Fruit fly (Drosophila melanogaster) whole organism, embryonic: ENCODE results near the gene CG5937.

Source experiments
- Bdp1 ChIP-seq: fragments of 200-800 bp; sonication (Bioruptor generic); optimal IDR thresholded peaks from 3 replicates; lab custom pipeline; 2016; ENCODE audit warnings: missing biosample characterization, missing genetic modification characterization
- C15 ChIP-seq: fragments of 200-800 bp; sonication (Bioruptor generic); IDR thresholded peaks from 3 replicates; pipeline ENCODE4 v1.3.6; 2022; ENCODE audit warnings: missing biosample characterization, missing genetic modification characterization
- CG10209 ChIP-seq: fragments of 200-800 bp; sonication (Bioruptor generic); optimal IDR thresholded peaks from 3 replicates; lab custom pipeline; 2017; ENCODE audit warnings: missing biosample characterization, mild to moderate bottlenecking, missing genetic modification characterization, missing genetic modification reagents
- CG17359 ChIP-seq: fragments of 200-800 bp; sonication (Bioruptor generic); optimal IDR thresholded peaks from 3 replicates; lab custom pipeline; 2018; ENCODE audit warnings: missing biosample characterization, mild to moderate bottlenecking, missing genetic modification characterization, moderate library complexity
- CG18011 ChIP-seq: fragments of 200-800 bp; sonication (Bioruptor generic); optimal IDR thresholded peaks from 2 replicates; lab custom pipeline; 2017; ENCODE audit warnings: missing biosample characterization, missing genetic modification characterization, mild to moderate bottlenecking, moderate library complexity, missing genotype
- CG18476 ChIP-seq: fragments of 200-800 bp; sonication (Bioruptor generic); optimal IDR thresholded peaks from 2 replicates; lab custom pipeline; 2016; ENCODE audit warnings: missing biosample characterization, mild to moderate bottlenecking, missing genetic modification characterization
- CG18619 ChIP-seq: fragments of 200-800 bp; sonication (Bioruptor generic); optimal IDR thresholded peaks from 3 replicates; lab custom pipeline; 2017; ENCODE audit warnings: missing biosample characterization, mild to moderate bottlenecking, missing genetic modification characterization
- CG2116 ChIP-seq: fragments of 200-800 bp; sonication (Bioruptor generic); optimal IDR thresholded peaks from 3 replicates; lab custom pipeline; 2018; ENCODE audit warnings: missing biosample characterization, mild to moderate bottlenecking, missing genetic modification characterization
- CG2875 ChIP-seq: fragments of 200-800 bp; sonication (Bioruptor generic); optimal IDR thresholded peaks from 2 replicates; lab custom pipeline; 2017; ENCODE audit warnings: missing biosample characterization, mild to moderate bottlenecking, missing genetic modification characterization, missing genetic modification reagents
- CG30431 ChIP-seq: fragments of 200-800 bp; sonication (Bioruptor generic); optimal IDR thresholded peaks from 2 replicates; lab custom pipeline; 2017; ENCODE audit warnings: missing biosample characterization, missing genetic modification characterization
- CG3163 ChIP-seq: fragments of 200-800 bp; sonication (Bioruptor generic); optimal IDR thresholded peaks from 3 replicates; lab custom pipeline; 2016; ENCODE audit warnings: missing biosample characterization, missing genetic modification characterization
- CG3281 ChIP-seq: fragments of 200-800 bp; sonication (Bioruptor generic); optimal IDR thresholded peaks from 3 replicates; lab custom pipeline; 2017; ENCODE audit warnings: missing biosample characterization, mild to moderate bottlenecking, missing genetic modification characterization
- CG3838 ChIP-seq: fragments of 200-800 bp; sonication (Bioruptor generic); optimal IDR thresholded peaks from 3 replicates; lab custom pipeline; 2016; ENCODE audit warnings: missing biosample characterization, missing genetic modification characterization
- CG6254 ChIP-seq: fragments of 200-800 bp; sonication (Bioruptor generic); optimal IDR thresholded peaks from 3 replicates; lab custom pipeline; 2017; ENCODE audit warnings: mild to moderate bottlenecking, missing biosample characterization, missing genetic modification reagents, missing genetic modification characterization
- CG8281 ChIP-seq: fragments of 200-800 bp; sonication (Bioruptor generic); optimal IDR thresholded peaks from 2 replicates; lab custom pipeline; 2018; ENCODE audit warnings: missing biosample characterization, mild to moderate bottlenecking, missing genetic modification characterization, moderate library complexity
- CG8924 ChIP-seq: fragments of 200-800 bp; optimal IDR thresholded peaks from 3 replicates; lab custom pipeline; 2019; ENCODE audit warnings: missing biosample characterization, mild to moderate bottlenecking, missing genetic modification characterization, moderate library complexity
- Dp ChIP-seq: fragments of 200-800 bp; sonication (Bioruptor generic); optimal IDR thresholded peaks from 2 replicates; lab custom pipeline; 2018; ENCODE audit warnings: missing biosample characterization, mild to moderate bottlenecking, missing genetic modification characterization, moderate library complexity
- ERR ChIP-seq: fragments of 200-800 bp; sonication (Bioruptor generic); optimal IDR thresholded peaks from 2 replicates; lab custom pipeline; 2016; ENCODE audit warnings: missing biosample characterization, missing genetic modification characterization
- HHEX ChIP-seq: fragments of 200-800 bp; sonication (Bioruptor generic); optimal IDR thresholded peaks from 3 replicates; lab custom pipeline; 2017; ENCODE audit warnings: missing biosample characterization, mild to moderate bottlenecking, missing genetic modification characterization, missing genetic modification reagents
- NK7.1 ChIP-seq: fragments of 200-800 bp; sonication (Bioruptor generic); optimal IDR thresholded peaks from 3 replicates; lab custom pipeline; 2016; ENCODE audit warnings: missing biosample characterization, missing genetic modification characterization
- Neu2 ChIP-seq: fragments of 200-800 bp; sonication (Bioruptor generic); optimal IDR thresholded peaks from 3 replicates; lab custom pipeline; 2016; ENCODE audit warnings: missing biosample characterization, missing genetic modification characterization, borderline replicate concordance
- TFAM ChIP-seq: fragments of 200-800 bp; sonication (Bioruptor generic); optimal IDR thresholded peaks from 2 replicates; lab custom pipeline; 2017; ENCODE audit warnings: missing biosample characterization, missing genetic modification characterization, inconsistent platforms
- Xbp1 ChIP-seq: fragments of 200-800 bp; sonication (Bioruptor generic); optimal IDR thresholded peaks from 3 replicates; lab custom pipeline; 2016; ENCODE audit warnings: missing biosample characterization, mild to moderate bottlenecking, missing genetic modification characterization
- Xrp1 ChIP-seq: fragments of 200-800 bp; sonication (Bioruptor generic); IDR thresholded peaks from 2 replicates; pipeline ENCODE4 v1.3.6; 2022; ENCODE audit warnings: missing biosample characterization, missing genetic modification characterization
- YL-1 ChIP-seq: fragments of 200-800 bp; sonication (Bioruptor generic); optimal IDR thresholded peaks from 3 replicates; lab custom pipeline; 2017; ENCODE audit warnings: missing biosample characterization, mild to moderate bottlenecking, missing genetic modification characterization
- abd-A ChIP-seq: fragments of 200-800 bp; sonication (Bioruptor generic); optimal IDR thresholded peaks from 3 replicates; lab custom pipeline; 2019; ENCODE audit warnings: missing biosample characterization, mild to moderate bottlenecking, missing genetic modification characterization, moderate library complexity
- ash1 ChIP-seq: fragments of 200-800 bp; sonication (Bioruptor generic); optimal IDR thresholded peaks from 2 replicates; lab custom pipeline; 2018; ENCODE audit warnings: missing biosample characterization, mild to moderate bottlenecking, missing genetic modification characterization
- az2 ChIP-seq: fragments of 200-800 bp; sonication (Bioruptor generic); optimal IDR thresholded peaks from 3 replicates; lab custom pipeline; 2016; ENCODE audit warnings: missing biosample characterization, missing genetic modification characterization
- cg ChIP-seq: fragments of 200-800 bp; sonication (Bioruptor generic); optimal IDR thresholded peaks from 3 replicates; lab custom pipeline; 2019; ENCODE audit warnings: missing biosample characterization, mild to moderate bottlenecking, missing genetic modification characterization, moderate library complexity
- da ChIP-seq: fragments of 200-800 bp; sonication (Bioruptor generic); optimal IDR thresholded peaks from 2 replicates; lab custom pipeline; 2016; ENCODE audit warnings: missing biosample characterization, missing genetic modification characterization
- danr ChIP-seq: fragments of 200-800 bp; sonication (Bioruptor generic); IDR thresholded peaks from 2 replicates; pipeline ENCODE4 v1.3.6; 2022; ENCODE audit warnings: missing biosample characterization, missing genetic modification characterization
- dimm ChIP-seq: fragments of 200-800 bp; sonication (Bioruptor generic); IDR thresholded peaks from 2 replicates; pipeline ENCODE4 v1.3.6; 2022; ENCODE audit warnings: missing biosample characterization, missing genetic modification characterization
- dysf ChIP-seq: fragments of 200-800 bp; sonication (Bioruptor generic); IDR thresholded peaks from 3 replicates; pipeline ENCODE4 v1.3.6; 2022; ENCODE audit warnings: missing biosample characterization, missing genetic modification characterization
- gcm2 ChIP-seq: fragments of 200-800 bp; sonication (Bioruptor generic); optimal IDR thresholded peaks from 2 replicates; lab custom pipeline; 2016; ENCODE audit warnings: missing biosample characterization, missing genetic modification characterization
- her ChIP-seq: fragments of 200-800 bp; sonication (Bioruptor generic); optimal IDR thresholded peaks from 2 replicates; lab custom pipeline; 2016; ENCODE audit warnings: missing biosample characterization, missing genetic modification characterization
- hth ChIP-seq: fragments of >200 bp; optimal IDR thresholded peaks from 2 replicates; lab custom pipeline; 2017; ENCODE audit warnings: inconsistent platforms
- kah ChIP-seq: fragments of 200-800 bp; sonication (Bioruptor generic); optimal IDR thresholded peaks from 2 replicates; lab custom pipeline; 2018; ENCODE audit warnings: missing biosample characterization, mild to moderate bottlenecking, missing genetic modification characterization
- klu ChIP-seq: fragments of 200-800 bp; sonication (Bioruptor generic); IDR thresholded peaks from 2 replicates; pipeline ENCODE4 v1.3.6; 2022; ENCODE audit warnings: missing biosample characterization, missing genetic modification characterization
- lilli ChIP-seq: fragments of 200-800 bp; sonication (Bioruptor generic); optimal IDR thresholded peaks from 3 replicates; lab custom pipeline; 2016; ENCODE audit warnings: missing biosample characterization, missing genetic modification characterization
- maf-S ChIP-seq: fragments of 200-800 bp; sonication (Bioruptor generic); optimal IDR thresholded peaks from 2 replicates; lab custom pipeline; 2016; ENCODE audit warnings: missing biosample characterization, missing genetic modification characterization
- oc ChIP-seq: fragments of 200-800 bp; sonication (Bioruptor generic); optimal IDR thresholded peaks from 2 replicates; lab custom pipeline; 2018; ENCODE audit warnings: missing biosample characterization, mild to moderate bottlenecking, missing genetic modification characterization, moderate library complexity
- odd ChIP-seq: fragments of 200-800 bp; sonication (Bioruptor generic); optimal IDR thresholded peaks from 2 replicates; lab custom pipeline; 2017; ENCODE audit warnings: missing biosample characterization, mild to moderate bottlenecking, missing genetic modification characterization
- otp ChIP-seq: fragments of 200-800 bp; sonication (Bioruptor generic); IDR thresholded peaks from 3 replicates; pipeline ENCODE4, ENCODE4 v1.3.6; 2022; ENCODE audit warnings: missing biosample characterization, missing genetic modification characterization
- pb ChIP-seq: fragments of 200-800 bp; sonication (Bioruptor generic); optimal IDR thresholded peaks from 3 replicates; lab custom pipeline; 2016; ENCODE audit warnings: missing biosample characterization, missing genetic modification characterization
- phol ChIP-seq: fragments of 200-800 bp; sonication (Bioruptor generic); optimal IDR thresholded peaks from 3 replicates; lab custom pipeline; 2018; ENCODE audit warnings: missing biosample characterization, mild to moderate bottlenecking, missing genetic modification characterization, moderate library complexity
- pita ChIP-seq: fragments of 200-800 bp; sonication (Bioruptor generic); optimal IDR thresholded peaks from 2 replicates; lab custom pipeline; 2017; ENCODE audit warnings: missing biosample characterization, mild to moderate bottlenecking, missing genetic modification characterization
- schlank ChIP-seq: fragments of 200-800 bp; sonication (Bioruptor generic); optimal IDR thresholded peaks from 2 replicates; lab custom pipeline; 2018; ENCODE audit warnings: missing biosample characterization, mild to moderate bottlenecking, missing genetic modification characterization
- tll ChIP-seq, 2 experiments: fragments of 200-800 bp in 1 of 2; fragments of >200 bp in 1 of 2; sonication (Bioruptor generic) in 1 of 2; optimal IDR thresholded peaks; 2 replicates each; lab custom pipeline; 2017 to 2019; ENCODE audit warnings: missing biosample characterization in 2 of 2, missing genetic modification characterization in 2 of 2, mild to moderate bottlenecking in 1 of 2, moderate library complexity in 1 of 2
- twi ChIP-seq: fragments of 200-800 bp; optimal IDR thresholded peaks from 2 replicates; lab custom pipeline; 2019; ENCODE audit warnings: missing biosample characterization, mild to moderate bottlenecking, missing genetic modification characterization, moderate library complexity
- zfh2 ChIP-seq: fragments of 200-800 bp; sonication (Bioruptor generic); optimal IDR thresholded peaks from 2 replicates; lab custom pipeline; 2016; ENCODE audit warnings: missing biosample characterization, missing genetic modification characterization

The CG5937 gene

dm6 chrX:6037180-6037946 lies 2.4 kb upstream of the CG5937 start, which contains the start of the genes rux and MCTS1 (continued):
- TF ChIP-seq otp (GFP tag; lab: Robert Waterston, UW) (no peak), phol (tag; lab: Kevin White, UChicago) (peak; percentile 59), CG6254 (GFP tag; lab: Kevin White, UChicago) (no peak), CG3281 (GFP tag; lab: Kevin White, UChicago) (no peak), gcm2 (no peak), Dp (GFP tag; lab: Kevin White, UChicago) (peak; percentile 20), CG30431 (GFP tag; lab: Kevin White, UChicago) (no peak), HHEX (GFP tag; lab: Kevin White, UChicago) (no peak), klu (GFP tag; lab: Robert Waterston, UW) (peak; percentile 21; the same call in 1 of the 2 replicates), pita (GFP tag; lab: Kevin White, UChicago) (no peak), tll (GFP tag; optimal IDR thresholded peaks at IDR 0.05; lab: Kevin White, UChicago) (peak in 1 of 2 experiments; percentile 54), CG3838 (no peak), twi (no peak), ERR (GFP tag; lab: Kevin White, UChicago) (no peak), CG18619 (GFP tag; lab: Kevin White, UChicago) (peak; percentile 17), hth (lab: Kevin White, UChicago) (no peak), cg (no peak), CG18476 (no peak), CG18011 (peak; percentile 49), pb (GFP tag; lab: Kevin White, UChicago) (no peak), abd-A (tag; lab: Kevin White, UChicago) (no peak), CG10209 (no peak), ash1 (no peak), YL-1 (GFP tag; lab: Kevin White, UChicago) (peak; percentile 28), schlank (tag; lab: Kevin White, UChicago) (no peak), dysf (GFP tag; lab: Robert Waterston, UW) (peak; percentile 42; the same call in 1 of the 3 replicates), NK7.1 (GFP tag; lab: Kevin White, UChicago) (no peak), C15 (GFP tag; lab: Robert Waterston, UW) (no peak), her (no peak), CG2116 (GFP tag; lab: Kevin White, UChicago) (peak; percentile 72), oc (tag; lab: Kevin White, UChicago) (no peak), CG8281 (no peak), az2 (GFP tag; lab: Kevin White, UChicago) (no peak), Xrp1 (GFP tag; lab: Robert Waterston, UW) (no peak), CG2875 (GFP tag; lab: Kevin White, UChicago) (no peak), CG17359 (tag; lab: Kevin White, UChicago) (no peak), maf-S (GFP tag; lab: Kevin White, UChicago) (no peak), Neu2 (GFP tag; lab: Kevin White, UChicago) (no peak), kah (GFP tag; lab: Kevin White, UChicago) (no peak), CG3163 (GFP tag; lab: Kevin White, UChicago) (no peak), lilli (GFP tag; lab: Kevin White, UChicago) (peak; percentile 50), dimm (no peak), Bdp1 (GFP tag; lab: Kevin White, UChicago) (no peak), odd (GFP tag; lab: Kevin White, UChicago) (no peak), CG8924 (tag; lab: Kevin White, UChicago) (peak; percentile 49), danr (no peak), TFAM (GFP tag; lab: Kevin White, UChicago) (no peak), zfh2 (peak; percentile 3), da (GFP tag; lab: Kevin White, UChicago) (no peak), Xbp1 (GFP tag; lab: Kevin White, UChicago) (peak; percentile 19)
